Worm (Caenorhabditis elegans) whole organism, L4 larva: ENCODE results near the gene F31E3.2.

ENCODE experiments used
- cey-2 ChIP-seq: sonication (generic microtip); optimal IDR thresholded peaks from 3 replicates; lab custom pipeline; 2017; ENCODE audit warnings: missing genetic modification characterization, mild to moderate bottlenecking, missing compliant biosample characterization, antibody characterized with exemption, borderline replicate concordance; ENCODE audit not compliant: insufficient read depth
- duxl-1 ChIP-seq: sonication (generic microtip); optimal IDR thresholded peaks from 2 replicates; lab custom pipeline; 2016; ENCODE audit warnings: mild to moderate bottlenecking, missing genetic modification characterization, moderate library complexity, missing compliant biosample characterization; ENCODE audit not compliant: poor library complexity
- hif-1 ChIP-seq, 2 experiments: sonication (generic microtip); optimal IDR thresholded peaks; 2 replicates each; lab custom pipeline; 2016 to 2017; ENCODE audit warnings: missing compliant biosample characterization in 2 of 2, missing genetic modification characterization in 2 of 2, missing genetic modification reagents in 2 of 2, missing genotype in 2 of 2, mild to moderate bottlenecking in 1 of 2
- lin-39 ChIP-seq: fragments of 150-350 bp; optimal IDR thresholded peaks from 2 replicates; lab custom pipeline; 2014; ENCODE audit warnings: missing biosample characterization, missing genetic modification reagents, missing genetic modification characterization
- mes-2 ChIP-seq: sonication (generic microtip); optimal IDR thresholded peaks from 2 replicates; lab custom pipeline; 2016; ENCODE audit warnings: missing genotype, mild to moderate bottlenecking, missing genetic modification characterization, missing compliant biosample characterization; ENCODE audit not compliant: poor library complexity, severe bottlenecking
- pha-4 ChIP-seq, 2 experiments: fragments of 150-350 bp in 1 of 2; fragments of 200-800 bp in 1 of 2; sonication (Bioruptor generic) in 1 of 2; IDR thresholded peaks in 1 of 2; optimal IDR thresholded peaks in 1 of 2; 2 replicates each; pipeline versions ENCODE4 v1.3.6 to Lab custom; 2014 to 2022; ENCODE audit warnings: missing genetic modification characterization in 2 of 2, missing genetic modification reagents in 2 of 2, missing biosample characterization in 1 of 2, missing compliant biosample characterization in 1 of 2
- pqm-1 ChIP-seq: sonication (generic microtip); optimal IDR thresholded peaks from 2 replicates; lab custom pipeline; 2017; ENCODE audit warnings: missing biosample characterization, missing genetic modification characterization
- unc-130 ChIP-seq: sonication (generic microtip); optimal IDR thresholded peaks from 2 replicates; lab custom pipeline; 2016; ENCODE audit warnings: missing genetic modification reagents, missing genetic modification characterization, missing compliant biosample characterization
- unc-62 ChIP-seq, 3 experiments: fragments of 150-350 bp in 1 of 3; sonication (generic microtip); optimal IDR thresholded peaks in 2 of 3; peaks in 1 of 3; 1 replicate in 1 of 3; 2 replicates in 2 of 3; lab custom pipeline; 2014 to 2017; ENCODE audit warnings: missing biosample characterization in 3 of 3, missing genetic modification characterization in 3 of 3, missing genetic modification reagents in 3 of 3, missing genotype in 1 of 3

DNA sequence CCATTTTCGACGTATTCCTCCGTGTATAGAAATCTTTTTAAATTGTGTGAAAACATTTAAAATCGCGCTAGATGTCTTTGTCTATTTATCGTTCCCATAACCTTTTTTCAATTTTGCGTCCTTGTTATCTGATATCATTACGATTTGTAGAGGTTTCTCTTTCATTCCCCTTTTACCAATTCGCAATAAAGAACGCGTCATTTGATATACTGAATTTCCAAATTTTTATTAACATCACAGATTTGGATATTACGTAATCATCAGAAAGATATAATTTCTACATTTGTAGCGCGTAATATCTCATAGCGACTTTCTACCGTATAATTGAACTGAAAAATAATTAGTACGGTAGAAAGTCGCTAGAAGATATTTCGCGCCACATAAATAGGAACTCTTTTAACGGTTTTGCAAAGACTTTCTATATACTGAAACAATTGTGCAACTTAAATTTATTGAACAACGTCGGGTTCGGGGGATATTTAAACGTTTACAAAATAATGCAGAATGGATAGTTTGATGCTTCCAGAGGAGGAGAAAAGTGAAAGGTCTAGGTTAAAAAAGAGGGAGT, 15.0 kb upstream of the F31E3.2 start:
- no peak for TF ChIP-seq hif-1 (tag; optimal IDR thresholded peaks at IDR 0.05; lab: Kevin White, UChicago)
- no peak for TF ChIP-seq lin-39 (tag; lab: Kevin White, UChicago)
- no peak for TF ChIP-seq unc-62 (GFP tag; optimal IDR thresholded peaks at IDR 0.05 in 1 of 2; lab: Kevin White, UChicago)
- TF ChIP-seq unc-62 (tag; optimal IDR thresholded peaks at IDR 0.05; lab: Kevin White, UChicago): no peak
- no peak for TF ChIP-seq cey-2 (tag; lab: Kevin White, UChicago)
- no peak for TF ChIP-seq unc-130 (GFP tag; lab: Kevin White, UChicago)
- TF ChIP-seq pha-4 (GFP tag; IDR thresholded peaks at IDR 0.05; lab: Robert Waterston, UW): peak; percentile 53; the same call in 1 of the 2 replicates
- no peak for TF ChIP-seq pha-4 (tag; optimal IDR thresholded peaks at IDR 0.05; lab: Kevin White, UChicago)
- no peak for TF ChIP-seq pqm-1 (tag; lab: Kevin White, UChicago)
- TF ChIP-seq duxl-1 (tag; lab: Kevin White, UChicago): no peak
- TF ChIP-seq mes-2 (tag; lab: Kevin White, UChicago): no peak
